Fruit fly (Drosophila melanogaster): Measurements from ENCODE around the gene tko.

dm6 chrX:2468576-2468975 is 24.8 kb upstream of the tko start:
- TF ChIP-seq psq (GFP tag; optimal IDR thresholded peaks at IDR 0.05) (peak; percentile 32), Hr78 (GFP tag; optimal IDR thresholded peaks at IDR 0.05) (no peak), br (GFP tag; optimal IDR thresholded peaks at IDR 0.05) (peak; percentile 62), CG32264 (GFP tag; optimal IDR thresholded peaks at IDR 0.05) (no peak)

All from whole organism, wandering third instar larva.